Worm (Caenorhabditis elegans): ENCODE results near the gene plrg-1.

DNA sequence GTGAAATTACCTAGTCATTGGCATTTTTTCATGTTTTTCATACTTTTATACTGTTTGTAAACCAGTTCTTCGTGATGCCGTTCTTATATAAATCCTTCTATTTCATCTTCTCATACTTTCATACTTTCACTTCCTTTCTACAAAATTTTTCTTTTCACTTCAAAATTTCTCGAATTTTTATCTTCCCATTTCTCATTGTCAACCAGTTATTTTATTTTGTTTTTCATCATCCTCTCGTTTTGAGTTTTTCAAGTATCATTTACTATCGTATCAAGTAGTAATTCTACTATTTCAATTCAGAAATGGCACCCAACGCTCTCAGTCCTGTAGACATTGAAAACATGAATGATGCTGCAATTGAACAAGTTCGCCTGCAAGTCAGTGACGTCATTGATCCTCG is 49.1 kb downstream of the plrg-1 start, which contains the start of gene F28H7.8:
- TF ChIP-seq ama-1 (optimal IDR thresholded peaks at IDR 0.05), result no peak
- TF ChIP-seq ama-1 (GFP tag; optimal IDR thresholded peaks at IDR 0.05), result no peak
- TF ChIP-seq nfya-1 (tag; optimal IDR thresholded peaks at IDR 0.05; ENCODE audit: borderline replicate concordance, insufficient read depth), result no peak
- TF ChIP-seq him-1 (tag; optimal IDR thresholded peaks at IDR 0.05), result no peak
